Worm (Caenorhabditis elegans): ENCODE data around the gene cpf-1.

cpf-1 gene

ce11 chrII:8585921-8586320 is 16.3 kb downstream of the cpf-1 start:
- TF ChIP-seq ztf-1 (GFP tag; conservative IDR thresholded peaks at IDR 0.05) (no peak), F13H6.1 (tag; optimal IDR thresholded peaks at IDR 0.05) (no peak), ceh-16 (tag; optimal IDR thresholded peaks at IDR 0.05) (no peak), zag-1 (tag; optimal IDR thresholded peaks at IDR 0.05) (no peak), lsy-2 (tag; optimal IDR thresholded peaks at IDR 0.05) (no peak), unc-62 (GFP tag; optimal IDR thresholded peaks at IDR 0.05) (no peak), aly-2 (tag; optimal IDR thresholded peaks at IDR 0.05) (no peak), blmp-1 (tag; optimal IDR thresholded peaks at IDR 0.05; ENCODE audit: insufficient read depth) (no peak), ZK546.5 (tag; optimal IDR thresholded peaks at IDR 0.05) (no peak), alr-1 (tag; optimal IDR thresholded peaks at IDR 0.05) (no peak)

- no peak for TF ChIP-seq ZK546.5 (tag; optimal IDR thresholded peaks at IDR 0.05)
- no peak for TF ChIP-seq lin-39 (tag; optimal IDR thresholded peaks at IDR 0.05)
- peak; percentile 45 for TF ChIP-seq ztf-4 (tag; optimal IDR thresholded peaks at IDR 0.05)
- TF ChIP-seq ceh-82 (tag; optimal IDR thresholded peaks at IDR 0.05) = no peak
- no peak for TF ChIP-seq nhr-25 (tag; optimal IDR thresholded peaks at IDR 0.05)
- no peak for TF ChIP-seq nhr-237 (tag; optimal IDR thresholded peaks at IDR 0.05)
- no peak for TF ChIP-seq mab-5 (tag; optimal IDR thresholded peaks at IDR 0.05)
- no peak for TF ChIP-seq peb-1 (tag; optimal IDR thresholded peaks at IDR 0.05)
- TF ChIP-seq C34F6.9 (tag; optimal IDR thresholded peaks at IDR 0.05) = peak; percentile 73
- TF ChIP-seq mbf-1 (tag; optimal IDR thresholded peaks at IDR 0.05) = no peak
- TF ChIP-seq unc-62 (GFP tag; optimal IDR thresholded peaks at IDR 0.05) = no peak
- no peak for TF ChIP-seq unc-39 (tag; optimal IDR thresholded peaks at IDR 0.05)
- TF ChIP-seq nhr-129 (tag; optimal IDR thresholded peaks at IDR 0.05) = peak; percentile 63
- TF ChIP-seq nhr-10 (tag; optimal IDR thresholded peaks at IDR 0.05) = no peak
- no peak for TF ChIP-seq nhr-11 (tag; optimal IDR thresholded peaks at IDR 0.05)
- TF ChIP-seq elt-3 (tag; optimal IDR thresholded peaks at IDR 0.05) = no peak
- no peak for TF ChIP-seq nhr-12 (tag; optimal IDR thresholded peaks at IDR 0.05)
- TF ChIP-seq sem-4 (tag; optimal IDR thresholded peaks at IDR 0.05) = peak; percentile 68
- TF ChIP-seq fos-1 (tag; optimal IDR thresholded peaks at IDR 0.05) = no peak
- TF ChIP-seq F13H6.1 (tag; optimal IDR thresholded peaks at IDR 0.05) = no peak
- TF ChIP-seq snpc-4 (tag; optimal IDR thresholded peaks at IDR 0.05) = no peak
- no peak for TF ChIP-seq dmd-4 (tag; optimal IDR thresholded peaks at IDR 0.05)
- no peak for TF ChIP-seq ztf-11 (tag; optimal IDR thresholded peaks at IDR 0.05)
- no peak for TF ChIP-seq sma-3 (GFP tag; optimal IDR thresholded peaks at IDR 0.05)
- no peak for TF ChIP-seq mdl-1 (tag; optimal IDR thresholded peaks at IDR 0.05)
- no peak for TF ChIP-seq ztf-1 (GFP tag; conservative IDR thresholded peaks at IDR 0.05)
- no peak for TF ChIP-seq skn-1 (tag; optimal IDR thresholded peaks at IDR 0.05)
- TF ChIP-seq sma-9 (GFP tag; optimal IDR thresholded peaks at IDR 0.05) = peak; percentile 41
- no peak for TF ChIP-seq sma-9 (tag; optimal IDR thresholded peaks at IDR 0.05)
- no peak for TF ChIP-seq nhr-77 (tag; optimal IDR thresholded peaks at IDR 0.05)
- no peak for TF ChIP-seq R02D3.7 (tag; optimal IDR thresholded peaks at IDR 0.05)
- TF ChIP-seq unc-55 (GFP tag; optimal IDR thresholded peaks at IDR 0.05) = peak; percentile 90
- TF ChIP-seq zag-1 (tag; optimal IDR thresholded peaks at IDR 0.05) = peak; percentile 15
- TF ChIP-seq ama-1 (optimal IDR thresholded peaks at IDR 0.05) = no peak
- TF ChIP-seq lin-11 (tag; optimal IDR thresholded peaks at IDR 0.05) = no peak
- no peak for TF ChIP-seq gmeb-1 (tag; optimal IDR thresholded peaks at IDR 0.05)
- TF ChIP-seq egl-27 (tag; optimal IDR thresholded peaks at IDR 0.05) = no peak
- no peak for TF ChIP-seq nhr-23 (tag; optimal IDR thresholded peaks at IDR 0.05)
- no peak for TF ChIP-seq aly-2 (tag; optimal IDR thresholded peaks at IDR 0.05)
- TF ChIP-seq alr-1 (tag; optimal IDR thresholded peaks at IDR 0.05) = no peak
- TF ChIP-seq lsy-2 (tag; optimal IDR thresholded peaks at IDR 0.05) = peak in 1 of 2 experiments; percentile 57
- peak; percentile 24 for TF ChIP-seq lin-13 (GFP tag; optimal IDR thresholded peaks at IDR 0.05)
- TF ChIP-seq nhr-21 (tag; optimal IDR thresholded peaks at IDR 0.05) = no peak
- TF ChIP-seq ceh-16 (tag; optimal IDR thresholded peaks at IDR 0.05) = no peak
- no peak for TF ChIP-seq elt-1 (tag; optimal IDR thresholded peaks at IDR 0.05)
- no peak for TF ChIP-seq blmp-1 (tag; optimal IDR thresholded peaks at IDR 0.05; ENCODE audit: insufficient read depth)
- TF ChIP-seq crh-2 (tag; optimal IDR thresholded peaks at IDR 0.05) = peak; percentile 34
- no peak for TF ChIP-seq Y55F3AM.14 (GFP tag; optimal IDR thresholded peaks at IDR 0.05)
- no peak for TF ChIP-seq nhr-6 (tag; optimal IDR thresholded peaks at IDR 0.05)
Measured at ce11 chrII:8585036-8585627, 17.1 kb downstream of the cpf-1 start, which contains the start of gene F54C9.11. Gene F54C9.11, minus strand, starts transcription at chrII:8585086.

Data from whole organism, L2 larva.